Worm (Caenorhabditis elegans) whole organism, young adult: Measurements from ENCODE around the gene srt-16.

Experiments
- F37B4.10 ChIP-seq: fragments of 200-800 bp; sonication (Bioruptor generic); IDR thresholded peaks from 2 replicates; pipeline ENCODE4 v1.3.6; 2022; ENCODE audit warnings: missing genetic modification characterization, missing compliant biosample characterization
- F55B11.4 ChIP-seq: sonication (generic microtip); optimal IDR thresholded peaks from 2 replicates; lab custom pipeline; 2016; ENCODE audit warnings: missing compliant biosample characterization, missing genetic modification characterization, borderline replicate concordance; ENCODE audit not compliant: insufficient read depth
- die-1 ChIP-seq: sonication (generic microtip); optimal IDR thresholded peaks from 2 replicates; lab custom pipeline; 2016; ENCODE audit warnings: missing genotype, mild to moderate bottlenecking, missing genetic modification characterization, missing compliant biosample characterization
- nfya-1 ChIP-seq: sonication (generic microtip); optimal IDR thresholded peaks from 2 replicates; lab custom pipeline; 2017; ENCODE audit warnings: antibody characterized with exemption, missing compliant biosample characterization, missing genetic modification characterization, borderline replicate concordance; ENCODE audit not compliant: insufficient read depth
- nfyb-1 ChIP-seq: fragments of 200-800 bp; sonication (Bioruptor generic); IDR thresholded peaks from 2 replicates; pipeline ENCODE4 v1.3.6; 2022; ENCODE audit warnings: missing genetic modification reagents, missing genetic modification characterization, missing compliant biosample characterization
- snpc-4 ChIP-seq, 5 experiments: fragments of 150-350 bp in 1 of 5; sonication (generic microtip) in 4 of 5; optimal IDR thresholded peaks; 2 replicates each; lab custom pipeline; 2014 to 2018; ENCODE audit warnings: missing genetic modification characterization in 5 of 5, missing biosample characterization in 3 of 5, antibody characterized with exemption in 2 of 5, mild to moderate bottlenecking in 2 of 5, missing compliant biosample characterization in 2 of 5, missing genotype in 2 of 5, moderate library complexity in 2 of 5, missing genetic modification reagents in 1 of 5
- ztf-22 ChIP-seq: fragments of 200-800 bp; sonication (Bioruptor generic); optimal IDR thresholded peaks from 2 replicates; lab custom pipeline; 2018; ENCODE audit warnings: mild to moderate bottlenecking, missing genetic modification characterization, moderate library complexity, missing compliant biosample characterization
- ztf-25 ChIP-seq: fragments of 200-800 bp; sonication (Bioruptor generic); IDR thresholded peaks from 2 replicates; pipeline ENCODE4 v1.3.6; 2022; ENCODE audit warnings: missing genetic modification reagents, missing genetic modification characterization, missing compliant biosample characterization

DNA sequence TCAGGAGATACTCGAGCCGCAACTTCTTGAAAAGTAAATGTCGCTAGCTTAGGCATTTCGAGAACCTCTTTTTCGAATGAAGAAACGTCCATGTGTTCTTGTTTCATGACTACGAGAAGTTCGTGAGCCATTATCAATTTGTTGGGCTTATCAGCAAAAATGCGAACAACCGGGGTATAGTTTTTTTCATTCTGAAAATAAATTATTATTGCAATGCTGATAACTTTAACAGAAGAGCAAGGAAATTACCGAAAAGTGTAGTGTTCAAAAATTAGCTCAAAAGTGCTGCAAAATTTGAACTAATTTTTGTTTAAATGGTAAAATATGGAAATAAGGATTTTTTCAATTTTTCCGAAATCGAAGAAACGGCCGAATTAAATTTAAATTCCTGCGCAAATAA lies 47.9 kb upstream of the srt-16 start:
- TF ChIP-seq F55B11.4 (tag; lab: Kevin White, UChicago) (no peak), die-1 (tag; lab: Kevin White, UChicago) (no peak), nfyb-1 (GFP tag; lab: Robert Waterston, UW) (no peak), ztf-25 (GFP tag; lab: Robert Waterston, UW) (no peak), ztf-22 (no peak), snpc-4 (GFP tag; optimal IDR thresholded peaks at IDR 0.05; lab: Kevin White, UChicago) (no peak), snpc-4 (tag; optimal IDR thresholded peaks at IDR 0.05; lab: Kevin White, UChicago) (no peak), nfya-1 (tag; lab: Kevin White, UChicago) (no peak), F37B4.10 (no peak)
